Fruit fly (Drosophila melanogaster) whole organism, embryonic: Measurements from ENCODE around the gene CG44040.

Source experiments
- Bdp1 ChIP-seq: fragments of 200-800 bp; sonication (Bioruptor generic); optimal IDR thresholded peaks from 3 replicates; lab custom pipeline; 2016; ENCODE audit warnings: missing biosample characterization, missing genetic modification characterization
- CG10543 ChIP-seq: fragments of 200-800 bp; sonication (Bioruptor generic); optimal IDR thresholded peaks from 3 replicates; lab custom pipeline; 2017; ENCODE audit warnings: missing biosample characterization, mild to moderate bottlenecking, missing genetic modification characterization, moderate library complexity
- CG10654 ChIP-seq: fragments of 200-800 bp; sonication (Bioruptor generic); optimal IDR thresholded peaks from 2 replicates; lab custom pipeline; 2016; ENCODE audit warnings: missing biosample characterization, missing genetic modification characterization
- CG11247 ChIP-seq: fragments of 200-800 bp; sonication (Bioruptor generic); IDR thresholded peaks from 2 replicates; pipeline ENCODE4 v1.3.6; 2022; ENCODE audit warnings: missing biosample characterization, missing genetic modification characterization
- CG12299 ChIP-seq: fragments of 200-800 bp; sonication (Bioruptor generic); optimal IDR thresholded peaks from 2 replicates; lab custom pipeline; 2018; ENCODE audit warnings: missing biosample characterization, mild to moderate bottlenecking, missing genetic modification characterization
- CG18619 ChIP-seq: fragments of 200-800 bp; sonication (Bioruptor generic); optimal IDR thresholded peaks from 3 replicates; lab custom pipeline; 2017; ENCODE audit warnings: missing biosample characterization, mild to moderate bottlenecking, missing genetic modification characterization
- CG30403 ChIP-seq: fragments of 200-800 bp; sonication (Bioruptor generic); optimal IDR thresholded peaks from 3 replicates; lab custom pipeline; 2016; ENCODE audit warnings: missing biosample characterization, missing genetic modification characterization
- CG4424 ChIP-seq: fragments of 200-800 bp; sonication (Bioruptor generic); optimal IDR thresholded peaks from 3 replicates; lab custom pipeline; 2016; ENCODE audit warnings: missing biosample characterization, missing genetic modification characterization
- CG6254 ChIP-seq: fragments of 200-800 bp; sonication (Bioruptor generic); optimal IDR thresholded peaks from 3 replicates; lab custom pipeline; 2017; ENCODE audit warnings: mild to moderate bottlenecking, missing biosample characterization, missing genetic modification reagents, missing genetic modification characterization
- CG7839 ChIP-seq: fragments of 200-800 bp; sonication (Bioruptor generic); optimal IDR thresholded peaks from 3 replicates; lab custom pipeline; 2018; ENCODE audit warnings: missing biosample characterization, mild to moderate bottlenecking, missing genetic modification characterization, moderate library complexity
- CG7963 ChIP-seq: fragments of 200-800 bp; sonication (Bioruptor generic); IDR thresholded peaks from 3 replicates; pipeline ENCODE4 v1.3.6; 2022; ENCODE audit warnings: missing biosample characterization, missing genetic modification characterization; ENCODE audit not compliant: partially characterized antibody
- CG9817 ChIP-seq: fragments of 200-800 bp; sonication (Bioruptor generic); optimal IDR thresholded peaks from 2 replicates; lab custom pipeline; 2018; ENCODE audit warnings: missing biosample characterization, mild to moderate bottlenecking, missing genetic modification characterization, moderate library complexity
- Chrac-16 ChIP-seq: fragments of 200-800 bp; sonication (Bioruptor generic); optimal IDR thresholded peaks from 3 replicates; lab custom pipeline; 2016; ENCODE audit warnings: missing biosample characterization, missing genetic modification characterization
- D19B ChIP-seq: fragments of 200-800 bp; sonication (Bioruptor generic); optimal IDR thresholded peaks from 2 replicates; lab custom pipeline; 2017; ENCODE audit warnings: missing biosample characterization, mild to moderate bottlenecking, missing genetic modification characterization
- Dll ChIP-seq: fragments of 200-800 bp; sonication (Bioruptor generic); IDR thresholded peaks from 4 replicates; pipeline ENCODE4 v1.3.6; 2022; ENCODE audit warnings: missing biosample characterization, missing genetic modification characterization; ENCODE audit not compliant: partially characterized antibody
- Doc2 ChIP-seq: fragments of 200-800 bp; sonication (Bioruptor generic); IDR thresholded peaks from 2 replicates; pipeline ENCODE4 v1.3.6; 2022; ENCODE audit warnings: missing biosample characterization, missing genetic modification characterization
- E2f1 ChIP-seq: fragments of 200-800 bp; sonication (Bioruptor generic); IDR thresholded peaks from 2 replicates; pipeline ENCODE4 v1.3.6; 2022; ENCODE audit warnings: missing biosample characterization, missing genetic modification characterization
- ERR ChIP-seq: fragments of 200-800 bp; sonication (Bioruptor generic); optimal IDR thresholded peaks from 2 replicates; lab custom pipeline; 2016; ENCODE audit warnings: missing biosample characterization, missing genetic modification characterization
- Eip74EF ChIP-seq, 2 experiments: fragments of 200-800 bp in 1 of 2; fragments of >200 bp in 1 of 2; sonication (Bioruptor generic) in 1 of 2; optimal IDR thresholded peaks; 2 replicates each; lab custom pipeline; 2017 to 2019; ENCODE audit warnings: missing biosample characterization in 2 of 2, missing genetic modification characterization in 2 of 2, mild to moderate bottlenecking in 1 of 2, moderate library complexity in 1 of 2
- HHEX ChIP-seq: fragments of 200-800 bp; sonication (Bioruptor generic); optimal IDR thresholded peaks from 3 replicates; lab custom pipeline; 2017; ENCODE audit warnings: missing biosample characterization, mild to moderate bottlenecking, missing genetic modification characterization, missing genetic modification reagents
- Hand ChIP-seq: fragments of 200-800 bp; sonication (Bioruptor generic); optimal IDR thresholded peaks from 2 replicates; lab custom pipeline; 2017; ENCODE audit warnings: mild to moderate bottlenecking, missing biosample characterization, missing genetic modification reagents, missing genetic modification characterization
- Hr51 ChIP-seq, 2 experiments: fragments of 200-800 bp; sonication (Bioruptor generic); optimal IDR thresholded peaks; 2 replicates in 1 of 2; 3 replicates in 1 of 2; lab custom pipeline; 2016 to 2018; ENCODE audit warnings: missing biosample characterization in 2 of 2, missing genetic modification characterization in 2 of 2, mild to moderate bottlenecking in 1 of 2, moderate library complexity in 1 of 2
- MTF-1 ChIP-seq: fragments of 200-800 bp; sonication (Bioruptor generic); optimal IDR thresholded peaks from 2 replicates; lab custom pipeline; 2018; ENCODE audit warnings: missing biosample characterization, mild to moderate bottlenecking, missing genetic modification characterization, borderline replicate concordance
- Mrtf ChIP-seq: fragments of 200-800 bp; sonication (Bioruptor generic); IDR thresholded peaks from 3 replicates; pipeline ENCODE4 v1.3.6; 2022; ENCODE audit warnings: missing biosample characterization, missing genetic modification characterization
- Myb ChIP-seq: fragments of 200-800 bp; sonication (Bioruptor generic); optimal IDR thresholded peaks from 2 replicates; lab custom pipeline; 2016; ENCODE audit warnings: missing biosample characterization, missing genetic modification characterization
- NfI ChIP-seq: fragments of 200-800 bp; sonication (Bioruptor generic); optimal IDR thresholded peaks from 3 replicates; lab custom pipeline; 2018; ENCODE audit warnings: missing biosample characterization, mild to moderate bottlenecking, missing genetic modification characterization, moderate library complexity
- Scr ChIP-seq: fragments of 200-800 bp; sonication (Bioruptor generic); IDR thresholded peaks from 2 replicates; pipeline ENCODE4 v1.3.6; 2022; ENCODE audit warnings: missing biosample characterization, missing genetic modification characterization; ENCODE audit not compliant: partially characterized antibody
- Sox102F ChIP-seq: fragments of 200-800 bp; sonication (Bioruptor generic); optimal IDR thresholded peaks from 2 replicates; lab custom pipeline; 2018; ENCODE audit warnings: missing biosample characterization, mild to moderate bottlenecking, missing genetic modification characterization, moderate library complexity
- Ssrp ChIP-seq: fragments of 200-800 bp; sonication (Bioruptor generic); optimal IDR thresholded peaks from 2 replicates; lab custom pipeline; 2018; ENCODE audit warnings: missing biosample characterization, mild to moderate bottlenecking, missing genetic modification characterization, moderate library complexity
- Trl ChIP-seq, 3 experiments: fragments of >200 bp in 2 of 3; fragments of 200-800 bp in 1 of 3; sonication (Bioruptor generic) in 1 of 3; optimal IDR thresholded peaks; 2 replicates in 1 of 3; 3 replicates in 2 of 3; lab custom pipeline; 2016 to 2017; ENCODE audit warnings: missing biosample characterization in 1 of 3, missing genetic modification characterization in 1 of 3
- abd-A ChIP-seq: fragments of 200-800 bp; sonication (Bioruptor generic); optimal IDR thresholded peaks from 3 replicates; lab custom pipeline; 2019; ENCODE audit warnings: missing biosample characterization, mild to moderate bottlenecking, missing genetic modification characterization, moderate library complexity
- bab2 ChIP-seq: fragments of 200-800 bp; sonication (Bioruptor generic); optimal IDR thresholded peaks from 2 replicates; lab custom pipeline; 2016; ENCODE audit warnings: missing biosample characterization, missing genetic modification characterization
- chn ChIP-seq: fragments of 200-800 bp; sonication (Bioruptor generic); optimal IDR thresholded peaks from 2 replicates; lab custom pipeline; 2016; ENCODE audit warnings: missing biosample characterization, missing genetic modification characterization
- en ChIP-seq: fragments of 200-800 bp; sonication (Bioruptor generic); optimal IDR thresholded peaks from 2 replicates; lab custom pipeline; 2016; ENCODE audit warnings: missing biosample characterization, missing genetic modification characterization
- fd96Cb ChIP-seq: fragments of 200-800 bp; sonication (Bioruptor generic); optimal IDR thresholded peaks from 2 replicates; lab custom pipeline; 2018; ENCODE audit warnings: missing biosample characterization, mild to moderate bottlenecking, missing genetic modification characterization, moderate library complexity
- grn ChIP-seq: fragments of 200-800 bp; sonication (Bioruptor generic); optimal IDR thresholded peaks from 3 replicates; lab custom pipeline; 2017; ENCODE audit warnings: missing biosample characterization, missing genetic modification characterization
- gro ChIP-seq: fragments of 200-800 bp; sonication (Bioruptor generic); optimal IDR thresholded peaks from 2 replicates; lab custom pipeline; 2016; ENCODE audit warnings: missing biosample characterization, missing genetic modification characterization
- nerfin-2 ChIP-seq: fragments of 200-800 bp; sonication (Bioruptor generic); IDR thresholded peaks from 2 replicates; pipeline ENCODE4 v1.3.6; 2022; ENCODE audit warnings: missing biosample characterization, missing genetic modification characterization; ENCODE audit not compliant: partially characterized antibody
- pfk ChIP-seq: fragments of 200-800 bp; sonication (Bioruptor generic); optimal IDR thresholded peaks from 2 replicates; lab custom pipeline; 2018; ENCODE audit warnings: missing biosample characterization, mild to moderate bottlenecking, missing genetic modification characterization, moderate library complexity
- phol ChIP-seq: fragments of 200-800 bp; sonication (Bioruptor generic); optimal IDR thresholded peaks from 3 replicates; lab custom pipeline; 2018; ENCODE audit warnings: missing biosample characterization, mild to moderate bottlenecking, missing genetic modification characterization, moderate library complexity
- psq ChIP-seq: fragments of 200-800 bp; sonication (Bioruptor generic); optimal IDR thresholded peaks from 2 replicates; lab custom pipeline; 2017; ENCODE audit warnings: missing biosample characterization, missing genetic modification characterization
- row ChIP-seq: fragments of 200-800 bp; sonication (Bioruptor generic); IDR thresholded peaks from 3 replicates; pipeline ENCODE4 v1.3.6; 2022; ENCODE audit warnings: missing biosample characterization, missing genetic modification characterization
- salm ChIP-seq: fragments of 200-800 bp; sonication (Bioruptor generic); optimal IDR thresholded peaks from 2 replicates; lab custom pipeline; 2018; ENCODE audit warnings: missing biosample characterization, mild to moderate bottlenecking, missing genetic modification characterization
- shn ChIP-seq: fragments of 200-800 bp; sonication (Bioruptor generic); optimal IDR thresholded peaks from 3 replicates; lab custom pipeline; 2016; ENCODE audit warnings: missing biosample characterization, missing genetic modification characterization
- sqz ChIP-seq: fragments of 200-800 bp; sonication (Bioruptor generic); optimal IDR thresholded peaks from 3 replicates; lab custom pipeline; 2018; ENCODE audit warnings: missing biosample characterization, mild to moderate bottlenecking, missing genetic modification characterization
- tll ChIP-seq, 2 experiments: fragments of 200-800 bp in 1 of 2; fragments of >200 bp in 1 of 2; sonication (Bioruptor generic) in 1 of 2; optimal IDR thresholded peaks; 2 replicates each; lab custom pipeline; 2017 to 2019; ENCODE audit warnings: missing biosample characterization in 2 of 2, missing genetic modification characterization in 2 of 2, mild to moderate bottlenecking in 1 of 2, moderate library complexity in 1 of 2
- tup ChIP-seq: fragments of 200-800 bp; sonication (Bioruptor generic); optimal IDR thresholded peaks from 2 replicates; lab custom pipeline; 2016; ENCODE audit warnings: missing biosample characterization, mild to moderate bottlenecking, missing genetic modification characterization, moderate library complexity

CG44040 gene

dm6 chr3R:15293005-15293877, 26.9 kb upstream of the CG44040 start (continued):
- TF ChIP-seq CG6254 (GFP tag; lab: Kevin White, UChicago) = peak; percentile 3
- peak; percentile 51 for TF ChIP-seq phol (tag; lab: Kevin White, UChicago)
- no peak for TF ChIP-seq Doc2 (GFP tag; lab: Robert Waterston, UW)
- no peak for TF ChIP-seq bab2 (GFP tag; lab: Kevin White, UChicago)
- TF ChIP-seq Chrac-16 = no peak
- TF ChIP-seq shn (GFP tag; lab: Kevin White, UChicago) = no peak
- peak in 1 of 2 experiments; percentile 25 for TF ChIP-seq Eip74EF (GFP tag; optimal IDR thresholded peaks at IDR 0.05; lab: Kevin White, UChicago)
- peak; percentile 11 for TF ChIP-seq CG4424 (GFP tag; lab: Kevin White, UChicago)
- TF ChIP-seq Sox102F (GFP tag; lab: Kevin White, UChicago) = peak; percentile 50
- TF ChIP-seq CG10654 = no peak
- no peak for TF ChIP-seq ERR (GFP tag; lab: Kevin White, UChicago)
- no peak for TF ChIP-seq abd-A (tag; lab: Kevin White, UChicago)
- no peak for TF ChIP-seq nerfin-2 (GFP tag; lab: Robert Waterston, UW)
- TF ChIP-seq CG12299 (tag; lab: Kevin White, UChicago) = no peak
- TF ChIP-seq Scr (GFP tag; lab: Robert Waterston, UW) = no peak
- TF ChIP-seq CG30403 (GFP tag; lab: Kevin White, UChicago) = peak; percentile 45
- no peak for TF ChIP-seq NfI (GFP tag; lab: Kevin White, UChicago)
- peak; percentile 44; the same call in 1 of the 3 replicates for TF ChIP-seq row (GFP tag; lab: Robert Waterston, UW)
- TF ChIP-seq Hr51 (GFP tag; optimal IDR thresholded peaks at IDR 0.05; lab: Kevin White, UChicago) = peak in 1 of 2 experiments; percentile 18
- peak; percentile 15 to 45 for TF ChIP-seq Trl (optimal IDR thresholded peaks at IDR 0.05; lab: Kevin White, UChicago)
- no peak for TF ChIP-seq Trl (GFP tag; optimal IDR thresholded peaks at IDR 0.05; lab: Kevin White, UChicago)
- TF ChIP-seq Dll (GFP tag; lab: Robert Waterston, UW) = no peak
- no peak for TF ChIP-seq en
- TF ChIP-seq CG10543 (GFP tag; lab: Kevin White, UChicago) = no peak
- TF ChIP-seq Bdp1 (GFP tag; lab: Kevin White, UChicago) = no peak
- no peak for TF ChIP-seq salm (tag; lab: Kevin White, UChicago)
- TF ChIP-seq D19B = peak; percentile 53
- peak; percentile 5 for TF ChIP-seq CG9817
- TF ChIP-seq MTF-1 = no peak
- TF ChIP-seq CG7963 (GFP tag; lab: Robert Waterston, UW) = no peak
- peak; percentile 25 for TF ChIP-seq fd96Cb (tag; lab: Kevin White, UChicago)
- TF ChIP-seq psq (GFP tag; lab: Kevin White, UChicago) = peak; percentile 51
- TF ChIP-seq HHEX (GFP tag; lab: Kevin White, UChicago) = peak; percentile 7
- no peak for TF ChIP-seq pfk (GFP tag; lab: Kevin White, UChicago)
- no peak for TF ChIP-seq CG11247 (GFP tag; lab: Robert Waterston, UW)
- TF ChIP-seq gro (GFP tag; lab: Kevin White, UChicago) = no peak
- peak; percentile 44 for TF ChIP-seq sqz
- no peak for TF ChIP-seq Hand (GFP tag; lab: Kevin White, UChicago)
- no peak for TF ChIP-seq CG18619 (GFP tag; lab: Kevin White, UChicago)
- no peak for TF ChIP-seq grn
- TF ChIP-seq E2f1 (GFP tag; lab: Robert Waterston, UW) = no peak
- TF ChIP-seq tup (GFP tag; lab: Kevin White, UChicago) = no peak
- peak; percentile 59 for TF ChIP-seq CG7839 (tag; lab: Kevin White, UChicago)
- no peak for TF ChIP-seq Ssrp (tag; lab: Kevin White, UChicago)
- peak; percentile 7 for TF ChIP-seq Myb (GFP tag; lab: Kevin White, UChicago)
- TF ChIP-seq chn = no peak
- TF ChIP-seq Mrtf = no peak
- no peak for TF ChIP-seq tll (GFP tag; optimal IDR thresholded peaks at IDR 0.05; lab: Kevin White, UChicago)
